Worm (Caenorhabditis elegans): ENCODE results near the gene F53A2.11.
A peak's percentile ranks its signal among the peaks of the same experiment; 100 is the strongest.

DNA sequence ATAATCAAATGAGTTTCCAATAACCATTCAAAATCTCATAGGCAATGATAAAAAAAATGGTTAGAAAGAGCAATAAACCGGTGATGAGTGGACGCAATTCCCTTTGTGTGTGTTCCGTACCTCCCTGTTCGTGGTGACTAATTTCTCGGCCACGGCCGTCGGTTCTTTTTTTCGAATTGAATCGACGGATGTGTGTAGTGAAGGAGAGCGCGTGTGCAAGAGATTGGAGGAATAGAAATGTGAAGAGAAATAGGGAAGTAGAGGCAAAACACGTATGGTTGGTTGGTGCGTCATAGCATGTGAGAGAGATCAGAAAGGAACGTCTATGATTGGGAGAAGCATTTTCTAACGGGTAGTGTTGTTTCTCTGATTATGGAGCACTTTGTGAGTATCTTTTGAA lies 37.4 kb upstream of the F53A2.11 start:
- TF ChIP-seq unc-62 (GFP tag; optimal IDR thresholded peaks at IDR 0.05) (no peak), ztf-11 (tag; optimal IDR thresholded peaks at IDR 0.05) (no peak), F13H6.1 (tag; optimal IDR thresholded peaks at IDR 0.05) (no peak), nhr-25 (tag; optimal IDR thresholded peaks at IDR 0.05) (peak; percentile 56)
